Worm (Caenorhabditis elegans) whole organism, young adult: ENCODE data around the gene fzr-1.

ENCODE experiments used
- B0261.1 ChIP-seq: sonication (generic microtip); optimal IDR thresholded peaks from 2 replicates; lab custom pipeline; 2016; ENCODE audit warnings: mild to moderate bottlenecking, missing genetic modification characterization, moderate library complexity, missing compliant biosample characterization
- F33H1.4 ChIP-seq: fragments of 200-800 bp; sonication (Bioruptor generic); IDR thresholded peaks from 2 replicates; pipeline ENCODE4 v1.3.6; 2022; ENCODE audit warnings: missing genetic modification reagents, missing genetic modification characterization, missing compliant biosample characterization
- F37B4.10 ChIP-seq: fragments of 200-800 bp; sonication (Bioruptor generic); IDR thresholded peaks from 2 replicates; pipeline ENCODE4 v1.3.6; 2022; ENCODE audit warnings: missing genetic modification characterization, missing compliant biosample characterization
- F39B2.1 ChIP-seq: fragments of 200-800 bp; sonication (Bioruptor generic); IDR thresholded peaks from 2 replicates; pipeline ENCODE4 v1.3.6; 2022; ENCODE audit warnings: missing genetic modification reagents, missing genetic modification characterization, missing compliant biosample characterization
- F49E8.2 ChIP-seq: sonication (generic microtip); optimal IDR thresholded peaks from 3 replicates; lab custom pipeline; 2017; ENCODE audit warnings: missing genetic modification characterization, mild to moderate bottlenecking, missing compliant biosample characterization, antibody characterized with exemption, moderate library complexity; ENCODE audit not compliant: insufficient read depth
- Y53F4B.3 ChIP-seq: fragments of 200-800 bp; sonication (Bioruptor generic); IDR thresholded peaks from 2 replicates; pipeline ENCODE4 v1.3.6; 2022; ENCODE audit warnings: missing genetic modification reagents, missing genetic modification characterization, missing compliant biosample characterization
- Y56A3A.18 ChIP-seq: fragments of 200-800 bp; sonication (Bioruptor generic); IDR thresholded peaks from 2 replicates; pipeline ENCODE4 v1.3.6; 2022; ENCODE audit warnings: missing genetic modification reagents, missing genetic modification characterization, missing compliant biosample characterization
- Y67H2A.10 ChIP-seq: fragments of 200-800 bp; sonication (Bioruptor generic); conservative IDR thresholded peaks from 2 replicates; pipeline ENCODE4 v1.3.6; 2022; ENCODE audit warnings: missing genetic modification reagents, missing genetic modification characterization, missing compliant biosample characterization
- ZK185.1 ChIP-seq: sonication (generic microtip); optimal IDR thresholded peaks from 2 replicates; lab custom pipeline; 2016; ENCODE audit warnings: mild to moderate bottlenecking, missing genetic modification characterization, missing compliant biosample characterization; ENCODE audit not compliant: poor library complexity, severe bottlenecking
- attf-3 ChIP-seq: fragments of 200-800 bp; sonication (Bioruptor generic); conservative IDR thresholded peaks from 2 replicates; pipeline ENCODE4 v1.3.6; 2022; ENCODE audit warnings: missing genetic modification reagents, missing genetic modification characterization, missing compliant biosample characterization
- attf-5 ChIP-seq: fragments of 200-800 bp; sonication (Bioruptor generic); optimal IDR thresholded peaks from 2 replicates; lab custom pipeline; 2018; ENCODE audit warnings: mild to moderate bottlenecking, missing genetic modification characterization, missing compliant biosample characterization
- cebp-1 ChIP-seq, 2 experiments: fragments of 200-800 bp in 1 of 2; sonication (Bioruptor generic) in 1 of 2; sonication (generic microtip) in 1 of 2; IDR thresholded peaks in 1 of 2; optimal IDR thresholded peaks in 1 of 2; 2 replicates each; pipeline versions ENCODE4 v1.3.6 to Lab custom; 2017 to 2022; ENCODE audit warnings: missing compliant biosample characterization in 2 of 2, missing genetic modification characterization in 2 of 2, mild to moderate bottlenecking in 1 of 2, missing genetic modification reagents in 1 of 2, moderate library complexity in 1 of 2
- cebp-2 ChIP-seq: fragments of 200-800 bp; sonication (Bioruptor generic); IDR thresholded peaks from 2 replicates; pipeline ENCODE4 v1.3.6; 2022; ENCODE audit warnings: missing genetic modification characterization, missing compliant biosample characterization
- dox-1 ChIP-seq: fragments of 200-800 bp; sonication (Bioruptor generic); IDR thresholded peaks from 2 replicates; pipeline ENCODE4 v1.3.6; 2022; ENCODE audit warnings: missing genetic modification reagents, missing genetic modification characterization, missing compliant biosample characterization
- ets-4 ChIP-seq: fragments of 200-800 bp; sonication (Bioruptor generic); optimal IDR thresholded peaks from 2 replicates; lab custom pipeline; 2018; ENCODE audit warnings: mild to moderate bottlenecking, missing genetic modification characterization, missing compliant biosample characterization
- hmg-1.2 ChIP-seq: fragments of 200-800 bp; sonication (Bioruptor generic); IDR thresholded peaks from 2 replicates; pipeline ENCODE4 v1.3.6; 2022; ENCODE audit warnings: missing genetic modification reagents, missing genetic modification characterization, missing compliant biosample characterization
- hmg-20 ChIP-seq: fragments of 200-800 bp; sonication (Bioruptor generic); IDR thresholded peaks from 2 replicates; pipeline ENCODE4 v1.3.6; 2022; ENCODE audit warnings: missing genetic modification reagents, missing genetic modification characterization, missing compliant biosample characterization
- hrde-1 ChIP-seq: sonication (generic microtip); optimal IDR thresholded peaks from 2 replicates; lab custom pipeline; 2016; ENCODE audit warnings: missing genetic modification characterization, mild to moderate bottlenecking, missing compliant biosample characterization, moderate library complexity, missing genotype, missing genetic modification reagents, borderline replicate concordance
- let-526 ChIP-seq: fragments of 200-800 bp; sonication (Bioruptor generic); IDR thresholded peaks from 2 replicates; pipeline ENCODE4 v1.3.6; 2022; ENCODE audit warnings: missing genetic modification reagents, missing genetic modification characterization, missing compliant biosample characterization
- let-607 ChIP-seq, 2 experiments: fragments of 200-800 bp in 1 of 2; sonication (Bioruptor generic) in 1 of 2; sonication (generic microtip) in 1 of 2; optimal IDR thresholded peaks; 2 replicates each; lab custom pipeline; 2016 to 2018; ENCODE audit warnings: mild to moderate bottlenecking in 2 of 2, missing compliant biosample characterization in 2 of 2, missing genetic modification characterization in 2 of 2, moderate library complexity in 2 of 2, missing genotype in 1 of 2
- lin-26 ChIP-seq: fragments of 200-800 bp; sonication (Bioruptor generic); IDR thresholded peaks from 2 replicates; pipeline ENCODE4 v1.3.6; 2022; ENCODE audit warnings: missing genetic modification reagents, missing genetic modification characterization, missing compliant biosample characterization
- lin-35 ChIP-seq, 3 experiments: fragments of 150-350 bp in 2 of 3; sonication (generic microtip) in 1 of 3; optimal IDR thresholded peaks; 2 replicates each; lab custom pipeline; 2014 to 2018; ENCODE audit warnings: missing biosample characterization in 3 of 3, missing genetic modification characterization in 3 of 3, missing genetic modification reagents in 3 of 3
- lin-40 ChIP-seq: sonication (generic microtip); optimal IDR thresholded peaks from 2 replicates; lab custom pipeline; 2016; ENCODE audit warnings: missing genetic modification characterization, mild to moderate bottlenecking, missing compliant biosample characterization, missing genotype, missing genetic modification reagents
- lir-1 ChIP-seq: fragments of 200-800 bp; sonication (Bioruptor generic); conservative IDR thresholded peaks from 2 replicates; pipeline ENCODE4 v1.3.6; 2022; ENCODE audit warnings: missing genetic modification reagents, missing genetic modification characterization, missing compliant biosample characterization
- madf-10 ChIP-seq: sonication (generic microtip); optimal IDR thresholded peaks from 2 replicates; lab custom pipeline; 2016; ENCODE audit warnings: mild to moderate bottlenecking, missing genetic modification characterization, missing compliant biosample characterization
- madf-3 ChIP-seq: fragments of 200-800 bp; sonication (Bioruptor generic); IDR thresholded peaks from 2 replicates; pipeline ENCODE4 v1.3.6; 2022; ENCODE audit warnings: missing genetic modification reagents, missing genetic modification characterization, missing compliant biosample characterization
- madf-6 ChIP-seq: fragments of 200-800 bp; sonication (Bioruptor generic); IDR thresholded peaks from 2 replicates; pipeline ENCODE4 v1.3.6; 2022; ENCODE audit warnings: missing genetic modification reagents, missing genetic modification characterization, missing compliant biosample characterization
- pha-4 ChIP-seq: fragments of 150-350 bp; sonication (generic microtip); optimal IDR thresholded peaks from 2 replicates; lab custom pipeline; 2014; ENCODE audit warnings: missing biosample characterization, missing genetic modification reagents, missing genetic modification characterization
- rec-8 ChIP-seq, 2 experiments: sonication (generic microtip); optimal IDR thresholded peaks; 2 replicates each; lab custom pipeline; 2016; ENCODE audit warnings: mild to moderate bottlenecking in 2 of 2, missing genetic modification characterization in 2 of 2, missing genetic modification reagents in 2 of 2, missing genotype in 2 of 2, missing biosample characterization in 1 of 2, missing compliant biosample characterization in 1 of 2, moderate library complexity in 1 of 2
- rpc-1 ChIP-seq, 2 experiments: fragments of 150-350 bp in 1 of 2; sonication (generic microtip) in 1 of 2; optimal IDR thresholded peaks; 2 replicates each; lab custom pipeline; 2014 to 2018; ENCODE audit warnings: missing biosample characterization in 1 of 2, missing genetic modification characterization in 1 of 2, missing genetic modification reagents in 1 of 2, missing genotype in 1 of 2
- sdz-38 ChIP-seq: sonication (generic microtip); optimal IDR thresholded peaks from 2 replicates; lab custom pipeline; 2016; ENCODE audit warnings: missing genotype, missing genetic modification characterization, missing compliant biosample characterization
- snpc-1.1 ChIP-seq: sonication (generic microtip); optimal IDR thresholded peaks from 2 replicates; lab custom pipeline; 2017; ENCODE audit warnings: missing genetic modification characterization, mild to moderate bottlenecking, missing compliant biosample characterization, antibody characterized with exemption, moderate library complexity, missing genotype, missing genetic modification reagents; ENCODE audit not compliant: insufficient read depth
- snpc-3.4 ChIP-seq: sonication (generic microtip); optimal IDR thresholded peaks from 2 replicates; lab custom pipeline; 2017; ENCODE audit warnings: missing genetic modification characterization, mild to moderate bottlenecking, missing compliant biosample characterization, antibody characterized with exemption, moderate library complexity, missing genotype, missing genetic modification reagents
- tbp1 ChIP-seq: fragments of 200-800 bp; sonication (Bioruptor generic); optimal IDR thresholded peaks from 2 replicates; lab custom pipeline; 2018; ENCODE audit warnings: mild to moderate bottlenecking, missing genetic modification characterization, missing compliant biosample characterization
- unc-130 ChIP-seq: sonication (generic microtip); optimal IDR thresholded peaks from 2 replicates; lab custom pipeline; 2016; ENCODE audit warnings: missing genetic modification reagents, missing genetic modification characterization, missing compliant biosample characterization
- unc-62 ChIP-seq: fragments of 150-350 bp; optimal IDR thresholded peaks from 2 replicates; lab custom pipeline; 2014; ENCODE audit warnings: missing biosample characterization, missing genetic modification reagents, missing genetic modification characterization
- xnd-1 ChIP-seq: sonication (generic microtip); optimal IDR thresholded peaks from 2 replicates; lab custom pipeline; 2016; ENCODE audit warnings: missing genotype, missing genetic modification reagents, missing genetic modification characterization, missing compliant biosample characterization
- ztf-18 ChIP-seq: sonication (generic microtip); optimal IDR thresholded peaks from 2 replicates; lab custom pipeline; 2016; ENCODE audit warnings: missing genotype, mild to moderate bottlenecking, missing genetic modification characterization, missing compliant biosample characterization
- ztf-6 ChIP-seq: fragments of 200-800 bp; sonication (Bioruptor generic); IDR thresholded peaks from 2 replicates; pipeline ENCODE4 v1.3.6; 2022; ENCODE audit warnings: missing genetic modification reagents, missing genetic modification characterization, missing compliant biosample characterization

fzr-1 gene

DNA sequence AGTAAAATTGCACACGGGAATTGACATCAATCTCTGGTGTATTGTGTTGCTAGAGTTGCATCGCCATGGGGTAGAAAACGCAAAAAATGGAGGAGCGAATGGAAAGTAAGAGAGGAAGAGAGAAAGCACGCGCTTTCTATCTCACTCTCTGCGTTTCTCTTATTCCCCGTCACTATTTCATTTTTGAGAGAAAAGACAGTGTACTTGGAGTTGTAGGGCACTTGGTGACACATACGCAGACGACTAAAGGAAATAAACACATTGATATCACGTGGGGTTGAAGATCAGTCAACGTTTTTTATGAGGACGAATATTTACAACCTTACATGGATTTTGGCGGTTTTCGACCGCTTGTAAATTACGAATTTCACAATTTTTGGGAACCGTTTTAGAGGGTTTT is 40.8 kb downstream of the fzr-1 start (continued):
- no peak for TF ChIP-seq madf-3 (GFP tag; lab: Robert Waterston, UW)
- peak; percentile 83 for TF ChIP-seq hmg-1.2 (GFP tag; lab: Robert Waterston, UW)
- 0 out of 2 replicates have a peak, but pooled peaks have one; percentile 52 for TF ChIP-seq Y56A3A.18 (GFP tag; lab: Robert Waterston, UW)
- TF ChIP-seq let-607 (tag; optimal IDR thresholded peaks at IDR 0.05; lab: Kevin White, UChicago), result peak; percentile 73 to 79
- TF ChIP-seq lin-40 (tag; lab: Kevin White, UChicago), result peak; percentile 94

DNA sequence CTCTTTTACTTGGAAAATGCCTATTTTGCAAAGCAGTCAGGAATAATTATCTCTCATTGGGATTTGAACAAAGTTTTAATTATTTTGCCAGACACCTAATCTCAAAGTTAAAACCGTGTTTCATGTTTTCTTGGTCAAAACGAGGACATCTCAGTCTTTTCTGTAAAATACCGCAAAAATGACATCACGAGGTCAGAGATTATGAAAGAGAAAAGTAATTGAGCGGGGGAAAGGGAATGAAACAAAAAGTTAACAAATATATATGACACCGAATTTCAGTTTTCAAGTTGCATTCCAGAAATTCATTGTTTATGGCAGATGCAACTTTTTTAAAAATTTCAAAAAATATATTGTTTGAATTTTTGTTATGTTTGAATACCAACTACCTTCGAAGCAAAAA is 41.7 kb downstream of the fzr-1 start:
- TF ChIP-seq sdz-38, result no peak
- TF ChIP-seq lin-26 (GFP tag; lab: Robert Waterston, UW), result no peak
- TF ChIP-seq rec-8 (tag; optimal IDR thresholded peaks at IDR 0.05; lab: Kevin White, UChicago), result no peak
- no peak for TF ChIP-seq cebp-1 (GFP tag; IDR thresholded peaks at IDR 0.05; lab: Robert Waterston, UW)
- TF ChIP-seq cebp-1 (tag; optimal IDR thresholded peaks at IDR 0.05; lab: Kevin White, UChicago), result peak; percentile 31
- TF ChIP-seq, all 124 proteins: peak for 1

- TF ChIP-seq cebp-2 (GFP tag; lab: Robert Waterston, UW) (no peak), F49E8.2 (tag; lab: Kevin White, UChicago) (no peak), cebp-1 (GFP tag; IDR thresholded peaks at IDR 0.05; lab: Robert Waterston, UW) (0 out of 2 replicates have a peak, but pooled peaks have one; percentile 14), cebp-1 (tag; optimal IDR thresholded peaks at IDR 0.05; lab: Kevin White, UChicago) (peak; percentile 47), tbp1 (peak; percentile 14), lin-35 (GFP tag; optimal IDR thresholded peaks at IDR 0.05; lab: Kevin White, UChicago) (peak in 1 of 3 experiments; percentile 27), pha-4 (tag; lab: Kevin White, UChicago) (peak; percentile 29), attf-5 (GFP tag; lab: Kevin White, UChicago) (peak; percentile 22), Y53F4B.3 (GFP tag; lab: Robert Waterston, UW) (no peak), unc-62 (peak; percentile 39)
These were observed 42.6 kb downstream of the fzr-1 start for ce11 chrII:9601679-9602078.

DNA sequence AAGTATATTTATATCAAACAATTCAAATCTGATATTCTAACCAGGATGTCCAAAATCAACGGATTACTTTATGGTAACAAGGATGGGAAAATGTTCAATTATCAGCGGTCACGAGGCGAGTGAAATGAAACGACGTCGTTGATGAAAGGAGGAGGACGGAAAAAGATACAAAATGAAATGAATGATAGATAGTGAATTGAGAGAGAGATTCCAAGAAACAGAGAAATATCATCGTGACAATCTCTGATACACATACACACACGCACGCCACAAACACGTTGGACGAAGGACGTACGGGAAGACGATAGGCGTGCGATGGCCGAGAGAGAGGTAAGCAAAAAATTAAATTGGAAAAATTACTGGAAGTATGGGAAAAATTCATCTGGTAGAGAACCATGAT is 43.2 kb downstream of the fzr-1 start:
- TF ChIP-seq F49E8.2 (tag; lab: Kevin White, UChicago), result no peak
- no peak for TF ChIP-seq lir-1 (GFP tag; lab: Robert Waterston, UW)
- no peak for TF ChIP-seq F37B4.10
- TF ChIP-seq attf-3 (GFP tag; lab: Robert Waterston, UW), result no peak
- TF ChIP-seq F33H1.4 (GFP tag; lab: Robert Waterston, UW), result no peak
- no peak for TF ChIP-seq madf-10 (tag; lab: Kevin White, UChicago)
- no peak for TF ChIP-seq attf-5 (GFP tag; lab: Kevin White, UChicago)
- TF ChIP-seq ztf-18 (tag; lab: Kevin White, UChicago), result no peak
- no peak for TF ChIP-seq rpc-1 (optimal IDR thresholded peaks at IDR 0.05; lab: Kevin White, UChicago)
- TF ChIP-seq rpc-1 (tag; optimal IDR thresholded peaks at IDR 0.05; lab: Kevin White, UChicago), result no peak
- no peak for TF ChIP-seq hrde-1 (tag; lab: Kevin White, UChicago)
- TF ChIP-seq let-526 (GFP tag; lab: Robert Waterston, UW), result no peak
- TF ChIP-seq xnd-1 (tag; lab: Kevin White, UChicago), result no peak
- TF ChIP-seq ztf-6 (GFP tag; lab: Robert Waterston, UW), result no peak
- TF ChIP-seq ets-4 (GFP tag; lab: Kevin White, UChicago), result peak; percentile 17
- TF ChIP-seq ZK185.1 (tag; lab: Kevin White, UChicago), result no peak
- TF ChIP-seq dox-1, result 0 out of 2 replicates have a peak, but pooled peaks have one; percentile 21
- no peak for TF ChIP-seq snpc-3.4 (tag; lab: Kevin White, UChicago)
- TF ChIP-seq F39B2.1 (GFP tag; lab: Robert Waterston, UW), result no peak
- TF ChIP-seq B0261.1 (tag; lab: Kevin White, UChicago), result no peak
- peak in 1 of 3 experiments; percentile 11 for TF ChIP-seq lin-35 (GFP tag; optimal IDR thresholded peaks at IDR 0.05; lab: Kevin White, UChicago)
- no peak for TF ChIP-seq Y67H2A.10 (GFP tag; lab: Robert Waterston, UW)
- TF ChIP-seq Y56A3A.18 (GFP tag; lab: Robert Waterston, UW), result no peak
- no peak for TF ChIP-seq snpc-1.1 (tag; lab: Kevin White, UChicago)
- no peak for TF ChIP-seq hmg-20 (GFP tag; lab: Robert Waterston, UW)
- no peak for TF ChIP-seq madf-6
- 0 out of 2 replicates have a peak, but pooled peaks have one; percentile 15 for TF ChIP-seq hmg-1.2 (GFP tag; lab: Robert Waterston, UW)
- TF ChIP-seq unc-130 (GFP tag; lab: Kevin White, UChicago), result no peak
- TF ChIP-seq unc-62, result no peak
